Worm (Caenorhabditis elegans) whole organism, L3 larva: Measurements from ENCODE around the gene F59B2.15.
"Not testable (repeated sequence)": the region's sequence is repeated elsewhere in the genome, so short reads cannot be mapped to it uniquely, and the experiment has no call there.

ENCODE experiments used
- R02D3.7 ChIP-seq: fragments of 150-350 bp; optimal IDR thresholded peaks from 2 replicates; lab custom pipeline; 2014; ENCODE audit warnings: missing biosample characterization, missing genetic modification characterization
- ZK546.5 ChIP-seq: sonication (generic microtip); optimal IDR thresholded peaks from 2 replicates; lab custom pipeline; 2017; ENCODE audit warnings: missing biosample characterization, missing genetic modification characterization
- ama-1 ChIP-seq: fragments of 150-350 bp; optimal IDR thresholded peaks from 2 replicates; lab custom pipeline; 2018
- ceh-16 ChIP-seq: sonication (generic microtip); optimal IDR thresholded peaks from 2 replicates; lab custom pipeline; 2017; ENCODE audit warnings: missing biosample characterization, missing genetic modification characterization
- ceh-28 ChIP-seq: fragments of 150-350 bp; optimal IDR thresholded peaks from 2 replicates; lab custom pipeline; 2014; ENCODE audit warnings: missing biosample characterization, missing genetic modification reagents, missing genetic modification characterization
- ceh-82 ChIP-seq: fragments of 150-350 bp; optimal IDR thresholded peaks from 2 replicates; lab custom pipeline; 2014; ENCODE audit warnings: missing biosample characterization, missing genetic modification characterization
- ceh-9 ChIP-seq: sonication (generic microtip); optimal IDR thresholded peaks from 2 replicates; lab custom pipeline; 2018; ENCODE audit warnings: missing biosample characterization, missing genetic modification characterization
- daf-12 ChIP-seq: fragments of 150-350 bp; optimal IDR thresholded peaks from 2 replicates; lab custom pipeline; 2014; ENCODE audit warnings: missing biosample characterization, missing genetic modification reagents, missing genetic modification characterization
- egl-27 ChIP-seq: sonication (generic microtip); optimal IDR thresholded peaks from 4 replicates; lab custom pipeline; 2017; ENCODE audit warnings: missing biosample characterization, missing genetic modification reagents, missing genetic modification characterization
- egl-5 ChIP-seq: fragments of 150-350 bp; optimal IDR thresholded peaks from 2 replicates; lab custom pipeline; 2017; ENCODE audit warnings: missing biosample characterization, missing genetic modification reagents, missing genetic modification characterization, inconsistent platforms
- elt-2 ChIP-seq: sonication (generic microtip); optimal IDR thresholded peaks from 2 replicates; lab custom pipeline; 2016; ENCODE audit warnings: missing genetic modification reagents, mild to moderate bottlenecking, missing genetic modification characterization, missing compliant biosample characterization
- elt-3 ChIP-seq, 3 experiments: fragments of 150-350 bp in 1 of 3; sonication (generic microtip) in 2 of 3; optimal IDR thresholded peaks; 2 replicates in 2 of 3; 4 replicates in 1 of 3; lab custom pipeline; 2014 to 2017; ENCODE audit warnings: missing biosample characterization in 3 of 3, missing genetic modification characterization in 3 of 3
- eor-1 ChIP-seq, 2 experiments: fragments of 150-350 bp; optimal IDR thresholded peaks; 2 replicates each; lab custom pipeline; 2014 to 2018; ENCODE audit warnings: missing biosample characterization in 2 of 2, missing genetic modification characterization in 2 of 2
- fkh-10 ChIP-seq: sonication (generic microtip); optimal IDR thresholded peaks from 2 replicates; lab custom pipeline; 2017; ENCODE audit warnings: missing biosample characterization, missing genetic modification reagents, missing genetic modification characterization
- fos-1 ChIP-seq: fragments of 150-350 bp; optimal IDR thresholded peaks from 2 replicates; lab custom pipeline; 2014; ENCODE audit warnings: missing biosample characterization, missing genetic modification characterization
- hmg-11 ChIP-seq: sonication (generic microtip); optimal IDR thresholded peaks from 2 replicates; lab custom pipeline; 2016; ENCODE audit warnings: missing genetic modification characterization, missing compliant biosample characterization
- lin-15B ChIP-seq: fragments of 150-350 bp; optimal IDR thresholded peaks from 2 replicates; lab custom pipeline; 2014; ENCODE audit warnings: missing biosample characterization, missing genetic modification characterization
- lin-39 ChIP-seq: fragments of 150-350 bp; optimal IDR thresholded peaks from 2 replicates; lab custom pipeline; 2018; ENCODE audit warnings: missing biosample characterization, missing genetic modification reagents, missing genetic modification characterization
- lsy-12 ChIP-seq: sonication (generic microtip); optimal IDR thresholded peaks from 2 replicates; lab custom pipeline; 2016; ENCODE audit warnings: mild to moderate bottlenecking, missing genetic modification characterization, missing compliant biosample characterization
- mml-1 ChIP-seq: fragments of 150-350 bp; sonication (generic microtip); optimal IDR thresholded peaks from 3 replicates; lab custom pipeline; 2014; ENCODE audit warnings: missing biosample characterization, missing genetic modification characterization
- nfya-1 ChIP-seq: sonication (generic microtip); optimal IDR thresholded peaks from 2 replicates; lab custom pipeline; 2017; ENCODE audit warnings: missing genetic modification characterization, mild to moderate bottlenecking, missing compliant biosample characterization, antibody characterized with exemption, moderate library complexity; ENCODE audit not compliant: insufficient read depth
- nhr-237 ChIP-seq: fragments of 150-350 bp; optimal IDR thresholded peaks from 2 replicates; lab custom pipeline; 2014; ENCODE audit warnings: missing biosample characterization, missing genetic modification characterization
- nhr-43 ChIP-seq: sonication (generic microtip); optimal IDR thresholded peaks from 2 replicates; lab custom pipeline; 2016; ENCODE audit warnings: mild to moderate bottlenecking, missing genetic modification characterization, missing compliant biosample characterization; ENCODE audit not compliant: poor library complexity, severe bottlenecking
- nhr-77 ChIP-seq: fragments of 150-350 bp; optimal IDR thresholded peaks from 2 replicates; lab custom pipeline; 2014; ENCODE audit warnings: missing biosample characterization, missing genetic modification characterization
- pha-4 ChIP-seq: fragments of 150-350 bp; optimal IDR thresholded peaks from 2 replicates; lab custom pipeline; 2014; ENCODE audit warnings: missing biosample characterization, missing genetic modification reagents, missing genetic modification characterization
- pqm-1 ChIP-seq: fragments of 150-350 bp; optimal IDR thresholded peaks from 2 replicates; lab custom pipeline; 2017; ENCODE audit warnings: missing biosample characterization, missing genetic modification characterization, inconsistent platforms
- sea-2 ChIP-seq: fragments of 150-350 bp; sonication (generic microtip); optimal IDR thresholded peaks from 4 replicates; lab custom pipeline; 2014; ENCODE audit warnings: missing biosample characterization, missing genetic modification reagents, missing genetic modification characterization
- skn-1 ChIP-seq: fragments of 150-350 bp; optimal IDR thresholded peaks from 2 replicates; lab custom pipeline; 2014; ENCODE audit warnings: missing biosample characterization, missing genetic modification characterization
- snpc-4 ChIP-seq: fragments of 150-350 bp; optimal IDR thresholded peaks from 2 replicates; lab custom pipeline; 2014; ENCODE audit warnings: missing biosample characterization, missing genetic modification characterization
- tbx-2 ChIP-seq: sonication (generic microtip); optimal IDR thresholded peaks from 2 replicates; lab custom pipeline; 2016; ENCODE audit warnings: mild to moderate bottlenecking, missing genetic modification characterization, missing compliant biosample characterization
- unc-62 ChIP-seq: fragments of 150-350 bp; sonication (generic microtip); optimal IDR thresholded peaks from 4 replicates; lab custom pipeline; 2014; ENCODE audit warnings: missing biosample characterization, missing genetic modification reagents, missing genetic modification characterization
- ztf-11 ChIP-seq: fragments of 150-350 bp; optimal IDR thresholded peaks from 2 replicates; lab custom pipeline; 2014; ENCODE audit warnings: missing biosample characterization, missing genetic modification characterization
- ztf-4 ChIP-seq: fragments of 150-350 bp; optimal IDR thresholded peaks from 2 replicates; lab custom pipeline; 2014; ENCODE audit warnings: missing biosample characterization, missing genetic modification characterization

F59B2.15 gene

ce11 chrIII:9017181-9017651, 14.8 kb upstream of the F59B2.15 start, which contains the start of gene F59B2.12:
Gene F59B2.12, plus strand, starts transcription at chrIII:9017601.
- TF ChIP-seq hmg-11 (tag; lab: Kevin White, UChicago) = no peak
- TF ChIP-seq ceh-9 = no peak
- TF ChIP-seq sea-2 (GFP tag; lab: Kevin White, UChicago) = no peak
- no peak for TF ChIP-seq snpc-4 (tag; lab: Kevin White, UChicago)
- TF ChIP-seq fos-1 (tag; lab: Kevin White, UChicago) = no peak
- no peak for TF ChIP-seq daf-12
- TF ChIP-seq skn-1 (tag; lab: Kevin White, UChicago) = no peak
- TF ChIP-seq nhr-237 (tag; lab: Kevin White, UChicago) = no peak
- TF ChIP-seq ceh-82 = no peak
- no peak for TF ChIP-seq nhr-77 (tag; lab: Kevin White, UChicago)
- no peak for TF ChIP-seq egl-27 (tag; lab: Kevin White, UChicago)
- TF ChIP-seq eor-1 (tag; optimal IDR thresholded peaks at IDR 0.05; lab: Kevin White, UChicago) = no peak
- TF ChIP-seq elt-3 (tag; optimal IDR thresholded peaks at IDR 0.05; lab: Kevin White, UChicago) = no peak
- no peak for TF ChIP-seq fkh-10 (GFP tag; lab: Kevin White, UChicago)
- TF ChIP-seq ceh-16 (tag; lab: Kevin White, UChicago) = no peak
- TF ChIP-seq ZK546.5 (tag; lab: Kevin White, UChicago) = no peak
- no peak for TF ChIP-seq ceh-28 (tag; lab: Kevin White, UChicago)
- no peak for TF ChIP-seq R02D3.7 (tag; lab: Kevin White, UChicago)
- TF ChIP-seq lin-15B (tag; lab: Kevin White, UChicago) = no peak

- no peak for TF ChIP-seq pqm-1 (tag; lab: Kevin White, UChicago)
- no peak for TF ChIP-seq ZK546.5 (tag; lab: Kevin White, UChicago)
- no peak for TF ChIP-seq unc-62 (GFP tag; lab: Kevin White, UChicago)
Observed at ce11 chrIII:9012309-9012708, 9.9 kb upstream of the F59B2.15 start, which contains the start of gene F59B2.9. Gene F59B2.9, minus strand, starts transcription at chrIII:9012409.

ce11 chrIII:9010047-9010446, 7.6 kb upstream of the F59B2.15 start, which contains the start of gene F59B2.8:
Gene F59B2.8, minus strand, starts transcription at chrIII:9010197.
- TF ChIP-seq elt-3 (tag; optimal IDR thresholded peaks at IDR 0.05; lab: Kevin White, UChicago) (no peak), nhr-43 (no peak), ZK546.5 (tag; lab: Kevin White, UChicago) (no peak), mml-1 (tag; lab: Kevin White, UChicago) (no peak), ztf-11 (no peak)

- TF ChIP-seq skn-1 (tag; lab: Kevin White, UChicago) (no peak), elt-2 (tag; lab: Kevin White, UChicago) (peak; percentile 61), R02D3.7 (tag; lab: Kevin White, UChicago) (no peak), nfya-1 (tag; lab: Kevin White, UChicago) (peak; percentile 12), egl-5 (tag; lab: Kevin White, UChicago) (peak; percentile 27), pqm-1 (tag; lab: Kevin White, UChicago) (peak; percentile 53), pha-4 (tag; lab: Kevin White, UChicago) (peak; percentile 70), ama-1 (lab: Kevin White, UChicago) (no peak), lsy-12 (tag; lab: Kevin White, UChicago) (no peak), lin-39 (peak; percentile 39), lin-15B (tag; lab: Kevin White, UChicago) (no peak)
Observed at ce11 chrIII:9007183-9007582, 4.7 kb upstream of the F59B2.15 start.

- not testable (repeated sequence) for TF ChIP-seq tbx-2 (tag; lab: Kevin White, UChicago); ztf-4 (tag; lab: Kevin White, UChicago); elt-3 (tag; optimal IDR thresholded peaks at IDR 0.05; lab: Kevin White, UChicago)
- TF ChIP-seq, all 47 proteins: peak for 0; not testable (repeated sequence) for 47
Observed at ce11 chrIII:9005905-9006372, 3.5 kb upstream of the F59B2.15 start, which contains the start of gene rab-6.1. Gene rab-6.1, minus strand, starts transcription at chrIII:9005955.
